Worm (Caenorhabditis elegans): ENCODE data around the gene cylc-1.

DNA sequence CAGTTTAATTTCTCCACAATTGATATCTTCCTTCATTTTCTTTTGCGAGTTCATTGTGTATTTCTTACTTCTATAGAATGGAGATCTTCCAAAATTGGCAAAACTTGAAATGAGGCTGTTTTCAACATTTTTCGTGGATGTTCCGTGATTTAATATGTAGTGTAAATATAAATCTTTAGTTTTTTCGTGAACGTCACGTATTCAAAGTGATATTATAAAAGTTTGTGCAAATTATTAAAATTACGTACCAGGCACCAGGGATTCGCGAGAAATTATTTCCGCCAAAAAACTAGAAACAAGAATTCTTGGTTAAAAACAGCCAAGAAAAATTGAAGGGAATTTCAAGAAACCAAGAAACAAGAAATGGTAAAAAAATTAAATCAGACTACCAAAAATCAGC lies 1.3 kb downstream of the cylc-1 start, which contains the start of gene Y59E9AL.8:
- no peak for TF ChIP-seq klf-2 (GFP tag; conservative IDR thresholded peaks at IDR 0.05)
- no peak for TF ChIP-seq flt-1 (GFP tag; IDR thresholded peaks at IDR 0.05)
- no peak for TF ChIP-seq T22C8.4 (GFP tag; IDR thresholded peaks at IDR 0.05)
